Worm (Caenorhabditis elegans) whole organism, L4 larva: ENCODE results near the gene twk-11.
A peak's percentile ranks its signal among the peaks of the same experiment; 100 is the strongest.

Experiments
- T20F7.1 ChIP-seq: fragments of 200-800 bp; sonication (Bioruptor generic); optimal IDR thresholded peaks from 2 replicates; lab custom pipeline; 2018; ENCODE audit warnings: mild to moderate bottlenecking, missing genetic modification characterization, missing compliant biosample characterization
- Y5F2A.4 ChIP-seq: fragments of 200-800 bp; sonication (Bioruptor generic); optimal IDR thresholded peaks from 2 replicates; lab custom pipeline; 2018; ENCODE audit warnings: mild to moderate bottlenecking, missing genetic modification characterization, missing compliant biosample characterization
- ZK337.2 ChIP-seq: fragments of 200-800 bp; sonication (Bioruptor generic); IDR thresholded peaks from 2 replicates; pipeline ENCODE4 v1.3.6; 2022; ENCODE audit warnings: missing genetic modification reagents, missing genetic modification characterization, missing compliant biosample characterization
- ceh-32 ChIP-seq: sonication (generic microtip); optimal IDR thresholded peaks from 2 replicates; lab custom pipeline; 2016; ENCODE audit warnings: mild to moderate bottlenecking, missing genetic modification characterization, missing compliant biosample characterization; ENCODE audit not compliant: poor library complexity
- ceh-44 ChIP-seq: fragments of 200-800 bp; sonication (Bioruptor generic); IDR thresholded peaks from 2 replicates; pipeline ENCODE4 v1.3.6; 2022; ENCODE audit warnings: missing genetic modification reagents, missing genetic modification characterization, missing compliant biosample characterization
- ces-1 ChIP-seq: fragments of 150-350 bp; sonication (generic microtip); optimal IDR thresholded peaks from 4 replicates; lab custom pipeline; 2014; ENCODE audit warnings: missing biosample characterization, missing genetic modification reagents, missing genetic modification characterization
- cey-2 ChIP-seq: sonication (generic microtip); optimal IDR thresholded peaks from 3 replicates; lab custom pipeline; 2017; ENCODE audit warnings: missing genetic modification characterization, mild to moderate bottlenecking, missing compliant biosample characterization, antibody characterized with exemption, borderline replicate concordance; ENCODE audit not compliant: insufficient read depth
- daf-16 ChIP-seq, 3 experiments: sonication (generic microtip); optimal IDR thresholded peaks; 2 replicates each; lab custom pipeline; 2016 to 2017; ENCODE audit warnings: missing genetic modification characterization in 3 of 3, missing genetic modification reagents in 3 of 3, mild to moderate bottlenecking in 2 of 3, missing compliant biosample characterization in 2 of 3, missing biosample characterization in 1 of 3, moderate library complexity in 1 of 3
- daf-19 ChIP-seq: fragments of 200-800 bp; sonication (Bioruptor generic); conservative IDR thresholded peaks from 2 replicates; pipeline ENCODE4 v1.3.6; 2022; ENCODE audit warnings: missing genetic modification characterization, missing compliant biosample characterization
- dmd-6 ChIP-seq: fragments of 200-800 bp; sonication (Bioruptor generic); IDR thresholded peaks from 2 replicates; pipeline ENCODE4 v1.3.6; 2022; ENCODE audit warnings: missing genetic modification reagents, missing genetic modification characterization, missing compliant biosample characterization
- dpl-1 ChIP-seq: fragments of 150-350 bp; optimal IDR thresholded peaks from 2 replicates; lab custom pipeline; 2014; ENCODE audit warnings: missing biosample characterization, missing genetic modification reagents, missing genetic modification characterization
- dve-1 ChIP-seq: sonication (generic microtip); optimal IDR thresholded peaks from 2 replicates; lab custom pipeline; 2017; ENCODE audit warnings: antibody characterized with exemption, mild to moderate bottlenecking, missing genetic modification characterization, missing compliant biosample characterization; ENCODE audit not compliant: insufficient read depth
- fos-1 ChIP-seq: fragments of 150-350 bp; optimal IDR thresholded peaks from 2 replicates; lab custom pipeline; 2014; ENCODE audit warnings: missing biosample characterization, missing genetic modification characterization
- gei-8 ChIP-seq: fragments of 200-800 bp; sonication (Bioruptor generic); optimal IDR thresholded peaks from 2 replicates; lab custom pipeline; 2018; ENCODE audit warnings: mild to moderate bottlenecking, missing genetic modification characterization, missing compliant biosample characterization
- hif-1 ChIP-seq, 2 experiments: sonication (generic microtip); optimal IDR thresholded peaks; 2 replicates each; lab custom pipeline; 2016 to 2017; ENCODE audit warnings: missing compliant biosample characterization in 2 of 2, missing genetic modification characterization in 2 of 2, missing genetic modification reagents in 2 of 2, missing genotype in 2 of 2, mild to moderate bottlenecking in 1 of 2
- hlh-11 ChIP-seq: fragments of 200-800 bp; sonication (Bioruptor generic); optimal IDR thresholded peaks from 2 replicates; lab custom pipeline; 2018; ENCODE audit warnings: mild to moderate bottlenecking, missing genetic modification characterization, missing compliant biosample characterization
- hlh-30 ChIP-seq: sonication (generic microtip); optimal IDR thresholded peaks from 2 replicates; lab custom pipeline; 2017; ENCODE audit warnings: antibody characterized with exemption, mild to moderate bottlenecking, missing genetic modification characterization, missing compliant biosample characterization; ENCODE audit not compliant: insufficient read depth
- lin-29 ChIP-seq: fragments of 200-800 bp; sonication (Bioruptor generic); IDR thresholded peaks from 2 replicates; pipeline ENCODE4 v1.3.6; 2022; ENCODE audit warnings: missing genetic modification reagents, missing genetic modification characterization, missing compliant biosample characterization
- lin-38 ChIP-seq: fragments of 200-800 bp; sonication (Bioruptor generic); IDR thresholded peaks from 2 replicates; pipeline ENCODE4 v1.3.6; 2022; ENCODE audit warnings: missing genetic modification reagents, missing genetic modification characterization, missing compliant biosample characterization
- lir-3 ChIP-seq: sonication (generic microtip); optimal IDR thresholded peaks from 2 replicates; lab custom pipeline; 2016; ENCODE audit warnings: mild to moderate bottlenecking, missing genetic modification characterization, missing compliant biosample characterization
- lsy-2 ChIP-seq, 2 experiments: fragments of 150-350 bp in 1 of 2; sonication (generic microtip) in 1 of 2; optimal IDR thresholded peaks; 2 replicates each; lab custom pipeline; 2014 to 2017; ENCODE audit warnings: missing biosample characterization in 2 of 2, missing genetic modification characterization in 2 of 2
- mdl-1 ChIP-seq, 2 experiments: fragments of 150-350 bp in 1 of 2; sonication (generic microtip) in 1 of 2; optimal IDR thresholded peaks; 2 replicates each; lab custom pipeline; 2014 to 2017; ENCODE audit warnings: missing biosample characterization in 2 of 2, missing genetic modification characterization in 2 of 2
- mdt-29 ChIP-seq: fragments of 200-800 bp; sonication (Bioruptor generic); IDR thresholded peaks from 2 replicates; pipeline ENCODE4 v1.3.6; 2022; ENCODE audit warnings: missing genetic modification reagents, missing genetic modification characterization, missing compliant biosample characterization
- mep-1 ChIP-seq: fragments of 150-350 bp; sonication (generic microtip); optimal IDR thresholded peaks from 3 replicates; lab custom pipeline; 2014; ENCODE audit warnings: missing biosample characterization, missing genetic modification characterization
- mes-2 ChIP-seq: sonication (generic microtip); optimal IDR thresholded peaks from 2 replicates; lab custom pipeline; 2016; ENCODE audit warnings: missing genotype, mild to moderate bottlenecking, missing genetic modification characterization, missing compliant biosample characterization; ENCODE audit not compliant: poor library complexity, severe bottlenecking
- mxl-3 ChIP-seq: fragments of 200-800 bp; sonication (Bioruptor generic); optimal IDR thresholded peaks from 2 replicates; lab custom pipeline; 2018; ENCODE audit warnings: mild to moderate bottlenecking, missing genetic modification characterization, missing compliant biosample characterization
- nhr-10 ChIP-seq: fragments of 150-350 bp; optimal IDR thresholded peaks from 2 replicates; lab custom pipeline; 2014; ENCODE audit warnings: missing biosample characterization, missing genetic modification characterization
- nhr-28 ChIP-seq: fragments of 150-350 bp; optimal IDR thresholded peaks from 2 replicates; lab custom pipeline; 2014; ENCODE audit warnings: missing biosample characterization, missing genetic modification characterization
- nhr-48 ChIP-seq: sonication (generic microtip); optimal IDR thresholded peaks from 2 replicates; lab custom pipeline; 2016; ENCODE audit warnings: mild to moderate bottlenecking, missing genetic modification characterization, missing compliant biosample characterization
- nhr-6 ChIP-seq: fragments of 150-350 bp; optimal IDR thresholded peaks from 2 replicates; lab custom pipeline; 2014; ENCODE audit warnings: missing biosample characterization, missing genetic modification characterization
- nhr-77 ChIP-seq: fragments of 150-350 bp; optimal IDR thresholded peaks from 2 replicates; lab custom pipeline; 2014; ENCODE audit warnings: missing biosample characterization, missing genetic modification characterization
- pqm-1 ChIP-seq: sonication (generic microtip); optimal IDR thresholded peaks from 2 replicates; lab custom pipeline; 2017; ENCODE audit warnings: missing biosample characterization, missing genetic modification characterization
- saeg-2 ChIP-seq: fragments of 200-800 bp; sonication (Bioruptor generic); IDR thresholded peaks from 2 replicates; pipeline ENCODE4 v1.3.6; 2022; ENCODE audit warnings: missing genetic modification reagents, missing genetic modification characterization, missing compliant biosample characterization
- set-16 ChIP-seq: fragments of 200-800 bp; sonication (Bioruptor generic); IDR thresholded peaks from 2 replicates; pipeline ENCODE4 v1.3.6; 2022; ENCODE audit warnings: missing genetic modification reagents, missing genetic modification characterization, missing compliant biosample characterization
- unc-130 ChIP-seq: sonication (generic microtip); optimal IDR thresholded peaks from 2 replicates; lab custom pipeline; 2016; ENCODE audit warnings: missing genetic modification reagents, missing genetic modification characterization, missing compliant biosample characterization
- unc-39 ChIP-seq: sonication (generic microtip); optimal IDR thresholded peaks from 2 replicates; lab custom pipeline; 2017; ENCODE audit warnings: missing biosample characterization, missing genetic modification characterization
- zfp-2 ChIP-seq: sonication (generic microtip); optimal IDR thresholded peaks from 2 replicates; lab custom pipeline; 2016; ENCODE audit warnings: mild to moderate bottlenecking, missing genetic modification characterization, missing compliant biosample characterization
- ztf-11 ChIP-seq: fragments of 150-350 bp; optimal IDR thresholded peaks from 2 replicates; lab custom pipeline; 2014; ENCODE audit warnings: missing biosample characterization, missing genetic modification characterization
- ztf-7 ChIP-seq: fragments of 150-350 bp; optimal IDR thresholded peaks from 2 replicates; lab custom pipeline; 2014; ENCODE audit warnings: missing biosample characterization, missing genetic modification characterization

The twk-11 gene

DNA sequence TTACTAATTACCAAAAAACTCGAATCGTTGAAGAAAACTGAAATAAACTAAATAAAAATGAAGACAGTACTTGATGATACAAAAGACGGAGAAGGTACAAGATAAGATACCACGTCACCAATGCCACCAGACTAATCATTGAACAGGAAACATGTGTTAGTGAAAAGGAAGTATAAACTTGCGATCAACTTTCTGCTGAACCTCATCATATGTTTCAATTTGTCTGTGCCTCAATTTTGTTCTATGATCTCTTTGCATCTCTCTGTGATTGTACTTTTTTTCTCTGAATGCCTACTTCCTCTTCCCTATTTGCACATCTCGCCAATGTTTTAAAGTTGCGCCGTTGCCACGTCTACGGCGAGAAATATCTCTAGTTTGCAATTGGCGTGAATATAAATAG, 42.4 kb downstream of the twk-11 start:
- no peak for TF ChIP-seq set-16 (GFP tag; lab: Robert Waterston, UW)
- peak; percentile 80 for TF ChIP-seq nhr-10 (tag; lab: Kevin White, UChicago)
- TF ChIP-seq nhr-48 (tag; lab: Kevin White, UChicago): peak; percentile 73
- TF ChIP-seq gei-8 (GFP tag; lab: Kevin White, UChicago): peak; percentile 47
- peak; percentile 84 for TF ChIP-seq nhr-28 (tag; lab: Kevin White, UChicago)
- no peak for TF ChIP-seq ceh-32 (tag; lab: Kevin White, UChicago)
- TF ChIP-seq daf-16 (GFP tag; optimal IDR thresholded peaks at IDR 0.05; lab: Kevin White, UChicago): no peak
- TF ChIP-seq daf-16 (tag; optimal IDR thresholded peaks at IDR 0.05; lab: Kevin White, UChicago): peak; percentile 27
- no peak for TF ChIP-seq ztf-11 (tag; lab: Kevin White, UChicago)
- peak; percentile 1 for TF ChIP-seq T20F7.1 (GFP tag; lab: Kevin White, UChicago)
- peak; percentile 14 for TF ChIP-seq mep-1
- TF ChIP-seq zfp-2 (tag; lab: Kevin White, UChicago): no peak
- peak; percentile 58 for TF ChIP-seq hlh-11 (tag; lab: Kevin White, UChicago)
- TF ChIP-seq hlh-30 (tag; lab: Kevin White, UChicago): peak; percentile 88
- TF ChIP-seq dmd-6 (GFP tag; lab: Robert Waterston, UW): peak; percentile 93
- TF ChIP-seq lsy-2 (tag; optimal IDR thresholded peaks at IDR 0.05; lab: Kevin White, UChicago): peak in 1 of 2 experiments; percentile 27
- TF ChIP-seq nhr-77 (tag; lab: Kevin White, UChicago): no peak
- no peak for TF ChIP-seq mdt-29
- TF ChIP-seq hif-1 (tag; optimal IDR thresholded peaks at IDR 0.05; lab: Kevin White, UChicago): peak in 1 of 2 experiments; percentile 49
- TF ChIP-seq mdl-1 (tag; optimal IDR thresholded peaks at IDR 0.05; lab: Kevin White, UChicago): peak in 1 of 2 experiments; percentile 66
- no peak for TF ChIP-seq ces-1
- TF ChIP-seq ztf-7 (tag; lab: Kevin White, UChicago): peak; percentile 3
- TF ChIP-seq nhr-6 (tag; lab: Kevin White, UChicago): peak; percentile 41
- TF ChIP-seq unc-130: no peak
- peak; percentile 17 for TF ChIP-seq dpl-1 (GFP tag; lab: Kevin White, UChicago)
- TF ChIP-seq dve-1 (tag; lab: Kevin White, UChicago): peak; percentile 77
- peak; percentile 18 for TF ChIP-seq mes-2
- no peak for TF ChIP-seq daf-19 (GFP tag; lab: Robert Waterston, UW)
- peak; percentile 4 for TF ChIP-seq mxl-3 (GFP tag; lab: Kevin White, UChicago)
- peak; percentile 79 for TF ChIP-seq cey-2 (tag; lab: Kevin White, UChicago)
- TF ChIP-seq lir-3 (tag; lab: Kevin White, UChicago): no peak
- peak; percentile 5 for TF ChIP-seq pqm-1
- TF ChIP-seq unc-39 (tag; lab: Kevin White, UChicago): no peak

DNA sequence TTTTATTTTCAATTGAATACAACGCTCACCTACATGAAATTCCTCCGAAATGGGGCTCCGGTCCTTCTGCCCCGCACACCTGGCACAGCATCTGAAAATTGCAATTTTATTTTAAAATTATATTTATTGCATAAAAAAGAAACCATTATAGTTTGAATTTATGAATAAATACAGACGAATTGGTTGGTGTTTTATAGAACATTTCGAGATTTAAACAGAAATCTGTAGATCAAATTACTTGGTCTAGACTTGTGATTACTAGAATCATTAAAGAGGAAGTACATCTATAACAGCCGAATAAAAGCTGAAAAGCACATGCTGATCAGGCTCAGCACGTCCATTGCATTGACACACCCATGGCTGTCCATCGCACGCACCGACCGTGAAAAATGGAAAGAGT, 44.6 kb downstream of the twk-11 start, which contains the start of gene nhr-162:
Gene nhr-162, minus strand, starts transcription at position 101 of the 400 bp plus-strand sequence.
- no peak for TF ChIP-seq saeg-2
- TF ChIP-seq T20F7.1 (GFP tag; lab: Kevin White, UChicago): no peak
- no peak for TF ChIP-seq fos-1 (tag; lab: Kevin White, UChicago)
- TF ChIP-seq Y5F2A.4 (GFP tag; lab: Kevin White, UChicago): no peak
- no peak for TF ChIP-seq ceh-44
- TF ChIP-seq ZK337.2 (GFP tag; lab: Robert Waterston, UW): no peak
- TF ChIP-seq lin-38 (GFP tag; lab: Robert Waterston, UW): no peak
- TF ChIP-seq lin-29 (GFP tag; lab: Robert Waterston, UW): no peak
- TF ChIP-seq unc-130: no peak
